Worm (Caenorhabditis elegans) whole organism, L4/young adult: Measurements from ENCODE around the gene vps-39.

Source experiments
- dao-5 ChIP-seq: sonication (generic microtip); optimal IDR thresholded peaks from 2 replicates; lab custom pipeline; 2016; ENCODE audit warnings: missing genotype, missing genetic modification characterization, moderate library complexity, missing compliant biosample characterization
- him-1 ChIP-seq: sonication (generic microtip); optimal IDR thresholded peaks from 2 replicates; lab custom pipeline; 2016; ENCODE audit warnings: missing genotype, missing genetic modification reagents, missing genetic modification characterization, missing compliant biosample characterization

DNA sequence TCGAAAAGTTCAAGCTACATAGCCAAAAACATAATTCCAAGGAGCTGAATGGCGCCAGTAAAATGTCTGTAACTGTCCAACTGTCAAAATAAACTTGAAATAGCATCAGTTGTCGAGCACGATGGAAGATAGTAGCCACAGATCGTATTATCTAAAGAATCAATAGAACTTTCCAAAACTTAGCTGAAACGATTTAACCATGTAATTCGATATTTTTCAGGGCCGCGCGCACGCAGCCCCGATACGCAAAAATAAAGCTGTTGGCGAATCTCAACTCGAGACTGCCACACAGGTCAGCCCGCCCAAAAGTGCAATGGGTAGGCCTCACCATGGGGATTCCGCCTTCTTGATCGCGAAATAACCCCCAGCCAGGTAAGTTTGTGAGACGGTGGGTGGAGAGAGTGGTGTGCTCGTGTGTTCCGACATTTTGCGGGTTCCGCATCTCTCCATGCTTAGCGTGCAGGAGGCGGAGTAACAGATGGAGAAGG is 9.9 kb downstream of the vps-39 start:
- no peak for TF ChIP-seq him-1 (tag; lab: Kevin White, UChicago)
- peak; percentile 20 for TF ChIP-seq dao-5 (tag; lab: Kevin White, UChicago)
